Fruit fly (Drosophila melanogaster): ENCODE results near the gene robl62A.

Gene robl62A

dm6 chr3L:1477319-1477718 lies at the start of gene robl62A:
robl62A (plus strand) TSS chr3L:1477619.
- TF ChIP-seq noc (tag; optimal IDR thresholded peaks at IDR 0.05): no peak

- no peak for TF ChIP-seq noc (tag; optimal IDR thresholded peaks at IDR 0.05)
Observed at dm6 chr3L:1431489-1432053, 45.8 kb upstream of the robl62A start.

- TF ChIP-seq noc (tag; optimal IDR thresholded peaks at IDR 0.05): no peak
Observed at dm6 chr3L:1437772-1438171, 39.6 kb upstream of the robl62A start, which contains the start of gene SA2. SA2 (minus strand) TSS chr3L:1437872.

dm6 chr3L:1440999-1441398 lies 36.4 kb upstream of the robl62A start:
- TF ChIP-seq noc (tag; optimal IDR thresholded peaks at IDR 0.05): no peak

- no peak for TF ChIP-seq noc (tag; optimal IDR thresholded peaks at IDR 0.05)
Observed at dm6 chr3L:1442309-1442708, 35.1 kb upstream of the robl62A start.

- TF ChIP-seq noc (tag; optimal IDR thresholded peaks at IDR 0.05): no peak
Observed at dm6 chr3L:1442906-1443305, 34.5 kb upstream of the robl62A start.

dm6 chr3L:1447803-1448517 lies 29.5 kb upstream of the robl62A start:
- TF ChIP-seq noc (tag; optimal IDR thresholded peaks at IDR 0.05): no peak

dm6 chr3L:1450940-1451339 lies 26.5 kb upstream of the robl62A start:
- no peak for TF ChIP-seq noc (tag; optimal IDR thresholded peaks at IDR 0.05)

dm6 chr3L:1457281-1457680 lies 20.1 kb upstream of the robl62A start:
- TF ChIP-seq noc (tag; optimal IDR thresholded peaks at IDR 0.05): no peak

- no peak for TF ChIP-seq noc (tag; optimal IDR thresholded peaks at IDR 0.05)
Observed at dm6 chr3L:1457998-1458728, 19.3 kb upstream of the robl62A start.

- TF ChIP-seq noc (tag; optimal IDR thresholded peaks at IDR 0.05): no peak
Observed at dm6 chr3L:1461831-1462230, 15.6 kb upstream of the robl62A start.

dm6 chr3L:1463547-1463946 lies 13.9 kb upstream of the robl62A start, which contains the start of gene rho:
rho (plus strand) TSS chr3L:1463811.
- no peak for TF ChIP-seq noc (tag; optimal IDR thresholded peaks at IDR 0.05)

- no peak for TF ChIP-seq noc (tag; optimal IDR thresholded peaks at IDR 0.05)
Observed at dm6 chr3L:1464465-1464864, 13.0 kb upstream of the robl62A start.

- no peak for TF ChIP-seq noc (tag; optimal IDR thresholded peaks at IDR 0.05)
Observed at dm6 chr3L:1469241-1469640, 8.2 kb upstream of the robl62A start.

- TF ChIP-seq noc (tag; optimal IDR thresholded peaks at IDR 0.05): no peak
Observed at dm6 chr3L:1471037-1471436, 6.4 kb upstream of the robl62A start.

- TF ChIP-seq noc (tag; optimal IDR thresholded peaks at IDR 0.05): no peak
Observed at dm6 chr3L:1471960-1472359, 5.5 kb upstream of the robl62A start, which contains the start of gene Naa30B. Naa30B (minus strand) TSS chr3L:1472060.

dm6 chr3L:1475157-1475556 lies 2.3 kb upstream of the robl62A start, which contains the start of gene Ptp61F:
Ptp61F (minus strand) TSS chr3L:1475257.
- TF ChIP-seq noc (tag; optimal IDR thresholded peaks at IDR 0.05): no peak
